Worm (Caenorhabditis elegans) whole organism, L4 larva: ENCODE data around the gene T06D4.1.

ENCODE experiments used
- ama-1 ChIP-seq: fragments of 150-350 bp; optimal IDR thresholded peaks from 2 replicates; lab custom pipeline; 2014; ENCODE audit warnings: inconsistent platforms, mixed read lengths
- daf-12 ChIP-seq: fragments of 150-350 bp; optimal IDR thresholded peaks from 2 replicates; lab custom pipeline; 2014; ENCODE audit warnings: missing biosample characterization, missing genetic modification reagents, missing genetic modification characterization
- dmd-8 ChIP-seq: fragments of 200-800 bp; sonication (Bioruptor generic); IDR thresholded peaks from 2 replicates; pipeline ENCODE4 v1.3.6; 2022; ENCODE audit warnings: missing genetic modification characterization, missing compliant biosample characterization
- dpl-1 ChIP-seq: fragments of 150-350 bp; optimal IDR thresholded peaks from 2 replicates; lab custom pipeline; 2014; ENCODE audit warnings: missing biosample characterization, missing genetic modification reagents, missing genetic modification characterization
- madf-9 ChIP-seq: fragments of 200-800 bp; sonication (Bioruptor generic); conservative IDR thresholded peaks from 2 replicates; pipeline ENCODE4 v1.3.6; 2022; ENCODE audit warnings: missing genetic modification reagents, missing genetic modification characterization, missing compliant biosample characterization
- mdt-29 ChIP-seq: fragments of 200-800 bp; sonication (Bioruptor generic); IDR thresholded peaks from 2 replicates; pipeline ENCODE4 v1.3.6; 2022; ENCODE audit warnings: missing genetic modification reagents, missing genetic modification characterization, missing compliant biosample characterization
- nhr-10 ChIP-seq: fragments of 150-350 bp; optimal IDR thresholded peaks from 2 replicates; lab custom pipeline; 2014; ENCODE audit warnings: missing biosample characterization, missing genetic modification characterization
- nhr-25 ChIP-seq: sonication (generic microtip); optimal IDR thresholded peaks from 2 replicates; lab custom pipeline; 2017; ENCODE audit warnings: missing genetic modification characterization, mild to moderate bottlenecking, missing compliant biosample characterization, antibody characterized with exemption, moderate library complexity, borderline replicate concordance; ENCODE audit not compliant: insufficient read depth
- nhr-76 ChIP-seq: fragments of 150-350 bp; optimal IDR thresholded peaks from 2 replicates; lab custom pipeline; 2014; ENCODE audit warnings: missing biosample characterization, missing genetic modification characterization
- pqm-1 ChIP-seq: sonication (generic microtip); optimal IDR thresholded peaks from 2 replicates; lab custom pipeline; 2017; ENCODE audit warnings: missing biosample characterization, missing genetic modification characterization
- skn-1 ChIP-seq: fragments of 150-350 bp; optimal IDR thresholded peaks from 2 replicates; lab custom pipeline; 2014; ENCODE audit warnings: missing biosample characterization, missing genetic modification characterization
- unc-39 ChIP-seq: sonication (generic microtip); optimal IDR thresholded peaks from 2 replicates; lab custom pipeline; 2017; ENCODE audit warnings: missing biosample characterization, missing genetic modification characterization
- zag-1 ChIP-seq: fragments of 150-350 bp; optimal IDR thresholded peaks from 2 replicates; lab custom pipeline; 2014; ENCODE audit warnings: missing biosample characterization, missing genetic modification characterization

- TF ChIP-seq nhr-10 (tag; lab: Kevin White, UChicago) (no peak), ama-1 (no peak), madf-9 (GFP tag; lab: Robert Waterston, UW) (no peak), zag-1 (no peak), daf-12 (tag; lab: Kevin White, UChicago) (no peak), dpl-1 (GFP tag; lab: Kevin White, UChicago) (no peak), skn-1 (tag; lab: Kevin White, UChicago) (no peak), nhr-25 (tag; lab: Kevin White, UChicago) (no peak), dmd-8 (no peak), nhr-76 (tag; lab: Kevin White, UChicago) (no peak), mdt-29 (GFP tag; lab: Robert Waterston, UW) (no peak), pqm-1 (no peak), unc-39 (tag; lab: Kevin White, UChicago) (no peak)
These were observed 43.1 kb upstream of the T06D4.1 start, which contains the start of gene F14D2.7 for ce11 chrII:3338556-3338955.
